Fruit fly (Drosophila melanogaster): ENCODE data around the gene CG3919.

CG3919 gene

dm6 chr3L:14440592-14440991 lies 30.2 kb downstream of the CG3919 start:
- peak; percentile 69 for TF ChIP-seq Eip78C (GFP tag)
- TF ChIP-seq Gug (GFP tag; IDR thresholded peaks at IDR 0.05), result no peak
- TF ChIP-seq CG15336 (GFP tag; IDR thresholded peaks at IDR 0.05), result peak; percentile 61
- TF ChIP-seq Hr4 (GFP tag; optimal IDR thresholded peaks at IDR 0.05), result peak; percentile 17
- TF ChIP-seq CG31627 (GFP tag; optimal IDR thresholded peaks at IDR 0.05), result no peak
- no peak for TF ChIP-seq vri (GFP tag; optimal IDR thresholded peaks at IDR 0.05)
- TF ChIP-seq CG6276 (GFP tag; optimal IDR thresholded peaks at IDR 0.05), result peak; percentile 11
- no peak for TF ChIP-seq Sox102F (GFP tag; optimal IDR thresholded peaks at IDR 0.05)
- TF ChIP-seq fd85E (GFP tag; optimal IDR thresholded peaks at IDR 0.05), result no peak
- no peak for TF ChIP-seq CG8319 (GFP tag; optimal IDR thresholded peaks at IDR 0.05)
- no peak for TF ChIP-seq CG34406 (GFP tag; optimal IDR thresholded peaks at IDR 0.05)
- peak in 1 of 2 experiments; percentile 32 for TF ChIP-seq salr (GFP tag; optimal IDR thresholded peaks at IDR 0.05)
- TF ChIP-seq topi (GFP tag; optimal IDR thresholded peaks at IDR 0.05), result no peak
- no peak for TF ChIP-seq fd59A (GFP tag; optimal IDR thresholded peaks at IDR 0.05)
- peak; percentile 32 for TF ChIP-seq CG10631 (GFP tag; optimal IDR thresholded peaks at IDR 0.05)
- TF ChIP-seq CG32006 (GFP tag; optimal IDR thresholded peaks at IDR 0.05), result peak; percentile 55
- no peak for TF ChIP-seq Ets21C (GFP tag; optimal IDR thresholded peaks at IDR 0.05)
- peak; percentile 18 for TF ChIP-seq achi (GFP tag; optimal IDR thresholded peaks at IDR 0.05)
- TF ChIP-seq pdm3 (GFP tag; optimal IDR thresholded peaks at IDR 0.05), result no peak
- TF ChIP-seq Eip75B (GFP tag; optimal IDR thresholded peaks at IDR 0.05), result peak; percentile 10
- TF ChIP-seq CG1621 (tag; optimal IDR thresholded peaks at IDR 0.05), result no peak
- TF ChIP-seq Hr38 (GFP tag; optimal IDR thresholded peaks at IDR 0.05), result no peak
- TF ChIP-seq spab (GFP tag; optimal IDR thresholded peaks at IDR 0.05), result no peak
- TF ChIP-seq CG8119 (GFP tag; IDR thresholded peaks at IDR 0.05), result no peak; the same call in 2 of the 3 replicates
- TF ChIP-seq CG11902 (GFP tag; optimal IDR thresholded peaks at IDR 0.05), result no peak
- no peak for TF ChIP-seq lz (GFP tag; optimal IDR thresholded peaks at IDR 0.05)
- no peak for TF ChIP-seq Blimp-1 (GFP tag; optimal IDR thresholded peaks at IDR 0.05)
- TF ChIP-seq CG4318 (GFP tag; optimal IDR thresholded peaks at IDR 0.05), result peak; percentile 6
- TF ChIP-seq dsx (GFP tag; optimal IDR thresholded peaks at IDR 0.05; ENCODE audit: poor library complexity, severe bottlenecking), result no peak
- TF ChIP-seq CG3032 (tag; optimal IDR thresholded peaks at IDR 0.05), result peak; percentile 35
- no peak for TF ChIP-seq Eip93F (GFP tag; optimal IDR thresholded peaks at IDR 0.05)
- TF ChIP-seq CG16779 (tag; optimal IDR thresholded peaks at IDR 0.05), result no peak
- TF ChIP-seq Ets96B (tag; optimal IDR thresholded peaks at IDR 0.05), result peak; percentile 12
- no peak for TF ChIP-seq Sox15 (GFP tag; optimal IDR thresholded peaks at IDR 0.05)
- TF ChIP-seq Smox (GFP tag; optimal IDR thresholded peaks at IDR 0.05), result no peak
- TF ChIP-seq CG6792 (GFP tag; optimal IDR thresholded peaks at IDR 0.05), result no peak
- no peak for TF ChIP-seq CG7368 (GFP tag; optimal IDR thresholded peaks at IDR 0.05)
- no peak for TF ChIP-seq CG6808 (GFP tag; optimal IDR thresholded peaks at IDR 0.05)
- TF ChIP-seq Met (GFP tag; optimal IDR thresholded peaks at IDR 0.05), result no peak
- no peak for TF ChIP-seq acj6 (GFP tag; optimal IDR thresholded peaks at IDR 0.05)
- no peak for TF ChIP-seq CG9139 (GFP tag; optimal IDR thresholded peaks at IDR 0.05)

dm6 chr3L:14446874-14447273 lies 36.4 kb downstream of the CG3919 start:
- TF ChIP-seq fkh (GFP tag; optimal IDR thresholded peaks at IDR 0.05) (peak; percentile 78), svp (GFP tag) (peak; percentile 60), Eip78C (GFP tag) (peak; percentile 38), CG3919 (GFP tag; optimal IDR thresholded peaks at IDR 0.05) (no peak)
